Worm (Caenorhabditis elegans) whole organism, early embryonic: ENCODE results near the gene F21G4.3.

Source experiments
- B0310.2 ChIP-seq: sonication (generic microtip); optimal IDR thresholded peaks from 2 replicates; lab custom pipeline; 2016; ENCODE audit warnings: mild to moderate bottlenecking, missing genetic modification characterization, missing compliant biosample characterization
- F13C5.2 ChIP-seq: sonication (generic microtip); optimal IDR thresholded peaks from 2 replicates; lab custom pipeline; 2017; ENCODE audit warnings: mild to moderate bottlenecking, missing genetic modification characterization, inconsistent platforms, missing compliant biosample characterization
- aly-1 ChIP-seq: sonication (generic microtip); optimal IDR thresholded peaks from 2 replicates; lab custom pipeline; 2016; ENCODE audit warnings: missing genetic modification characterization, missing compliant biosample characterization
- ama-1 ChIP-seq: fragments of 150-350 bp; optimal IDR thresholded peaks from 2 replicates; lab custom pipeline; 2014
- ceh-13 ChIP-seq: fragments of 200-800 bp; sonication (Bioruptor generic); optimal IDR thresholded peaks from 2 replicates; lab custom pipeline; 2018; ENCODE audit warnings: mild to moderate bottlenecking, missing genetic modification characterization, missing compliant biosample characterization
- ceh-36 ChIP-seq: sonication (generic microtip); optimal IDR thresholded peaks from 2 replicates; lab custom pipeline; 2016; ENCODE audit warnings: missing genetic modification characterization, inconsistent platforms, missing compliant biosample characterization
- flt-1 ChIP-seq: fragments of 200-800 bp; sonication (Bioruptor generic); IDR thresholded peaks from 2 replicates; pipeline ENCODE4 v1.3.6; 2022; ENCODE audit warnings: missing genetic modification characterization, missing compliant biosample characterization
- hmbx-1 ChIP-seq: sonication (generic microtip); optimal IDR thresholded peaks from 2 replicates; lab custom pipeline; 2016; ENCODE audit warnings: mild to moderate bottlenecking, missing genetic modification characterization, missing compliant biosample characterization
- hmg-4 ChIP-seq: fragments of 200-800 bp; sonication (Bioruptor generic); optimal IDR thresholded peaks from 2 replicates; lab custom pipeline; 2018; ENCODE audit warnings: mild to moderate bottlenecking, missing genetic modification characterization, missing compliant biosample characterization
- hnd-1 ChIP-seq: sonication (generic microtip); optimal IDR thresholded peaks from 2 replicates; lab custom pipeline; 2016; ENCODE audit warnings: missing genetic modification characterization, missing compliant biosample characterization
- pes-1 ChIP-seq: fragments of 200-800 bp; sonication (Bioruptor generic); IDR thresholded peaks from 2 replicates; pipeline ENCODE4 v1.3.6; 2022; ENCODE audit warnings: missing genetic modification reagents, missing genetic modification characterization, missing compliant biosample characterization
- sea-1 ChIP-seq: fragments of 200-800 bp; sonication (Bioruptor generic); conservative IDR thresholded peaks from 2 replicates; pipeline ENCODE4 v1.3.6; 2022; ENCODE audit warnings: missing genetic modification characterization, missing compliant biosample characterization
- tbx-37 ChIP-seq: fragments of 200-800 bp; sonication (Bioruptor generic); conservative IDR thresholded peaks from 2 replicates; pipeline ENCODE4 v1.3.6; 2022; ENCODE audit warnings: missing genetic modification reagents, missing genetic modification characterization, missing compliant biosample characterization

- TF ChIP-seq hmg-4 (no peak), hmbx-1 (tag; lab: Kevin White, UChicago) (no peak), B0310.2 (no peak), ama-1 (lab: Kevin White, UChicago) (no peak), flt-1 (GFP tag; lab: Robert Waterston, UW) (no peak), aly-1 (tag; lab: Kevin White, UChicago) (no peak), tbx-37 (GFP tag; lab: Robert Waterston, UW) (no peak), pes-1 (GFP tag; lab: Robert Waterston, UW) (no peak), F13C5.2 (tag; lab: Kevin White, UChicago) (no peak), hnd-1 (no peak), sea-1 (GFP tag; lab: Robert Waterston, UW) (no peak), ceh-13 (GFP tag; lab: Kevin White, UChicago) (no peak), ceh-36 (tag; lab: Kevin White, UChicago) (no peak)
These were observed at the start of gene F21G4.3 for ce11 chrX:9894844-9895243.
